Fruit fly (Drosophila melanogaster) whole organism, embryonic: ENCODE data around the gene Cyp1.

Experiments used
- CG10209 ChIP-seq: fragments of 200-800 bp; sonication (Bioruptor generic); optimal IDR thresholded peaks from 3 replicates; lab custom pipeline; 2017; ENCODE audit warnings: missing biosample characterization, mild to moderate bottlenecking, missing genetic modification characterization, missing genetic modification reagents
- CG10654 ChIP-seq: fragments of 200-800 bp; sonication (Bioruptor generic); optimal IDR thresholded peaks from 2 replicates; lab custom pipeline; 2016; ENCODE audit warnings: missing biosample characterization, missing genetic modification characterization
- CG11085 ChIP-seq: fragments of 200-800 bp; sonication (Bioruptor generic); IDR thresholded peaks from 2 replicates; pipeline ENCODE4 v1.3.6; 2022; ENCODE audit warnings: missing biosample characterization, missing genetic modification characterization
- CG11696 ChIP-seq: fragments of 200-800 bp; sonication (Bioruptor generic); IDR thresholded peaks from 2 replicates; pipeline ENCODE4 v1.3.6; 2022; ENCODE audit warnings: missing biosample characterization, missing genetic modification characterization
- CG13287 ChIP-seq: fragments of 200-800 bp; sonication (Bioruptor generic); IDR thresholded peaks from 2 replicates; pipeline ENCODE4 v1.3.6; 2022; ENCODE audit warnings: missing biosample characterization, missing genetic modification characterization; ENCODE audit not compliant: partially characterized antibody
- CG14710 ChIP-seq: fragments of 200-800 bp; sonication (Bioruptor generic); optimal IDR thresholded peaks from 3 replicates; lab custom pipeline; 2019; ENCODE audit warnings: missing biosample characterization, mild to moderate bottlenecking, missing genetic modification characterization, moderate library complexity
- CG15269 ChIP-seq: fragments of 200-800 bp; sonication (Bioruptor generic); optimal IDR thresholded peaks from 2 replicates; lab custom pipeline; 2018; ENCODE audit warnings: missing biosample characterization, mild to moderate bottlenecking, missing genetic modification characterization, moderate library complexity
- CG17186 ChIP-seq: fragments of 200-800 bp; sonication (Bioruptor generic); optimal IDR thresholded peaks from 3 replicates; lab custom pipeline; 2017; ENCODE audit warnings: missing biosample characterization, missing genetic modification reagents, missing genetic modification characterization
- CG18262 ChIP-seq: fragments of 200-800 bp; optimal IDR thresholded peaks from 3 replicates; lab custom pipeline; 2019; ENCODE audit warnings: missing biosample characterization, mild to moderate bottlenecking, missing genetic modification characterization, moderate library complexity
- CG2875 ChIP-seq: fragments of 200-800 bp; sonication (Bioruptor generic); optimal IDR thresholded peaks from 2 replicates; lab custom pipeline; 2017; ENCODE audit warnings: missing biosample characterization, mild to moderate bottlenecking, missing genetic modification characterization, missing genetic modification reagents
- CG30020 ChIP-seq: fragments of 200-800 bp; optimal IDR thresholded peaks from 2 replicates; lab custom pipeline; 2019; ENCODE audit warnings: missing biosample characterization, mild to moderate bottlenecking, missing genetic modification characterization, moderate library complexity
- CG30431 ChIP-seq: fragments of 200-800 bp; sonication (Bioruptor generic); optimal IDR thresholded peaks from 2 replicates; lab custom pipeline; 2017; ENCODE audit warnings: missing biosample characterization, missing genetic modification characterization
- CG34224 ChIP-seq: fragments of 200-800 bp; sonication (Bioruptor generic); IDR thresholded peaks from 3 replicates; pipeline ENCODE4 v1.3.6; 2022; ENCODE audit warnings: missing biosample characterization, missing genetic modification characterization; ENCODE audit not compliant: partially characterized antibody
- CG34376 ChIP-seq: fragments of 200-800 bp; sonication (Bioruptor generic); optimal IDR thresholded peaks from 2 replicates; lab custom pipeline; 2018; ENCODE audit warnings: missing biosample characterization, mild to moderate bottlenecking, missing genetic modification characterization
- CG4617 ChIP-seq: fragments of 200-800 bp; sonication (Bioruptor generic); optimal IDR thresholded peaks from 3 replicates; lab custom pipeline; 2016; ENCODE audit warnings: missing biosample characterization, missing genetic modification characterization, borderline replicate concordance
- CG7357 ChIP-seq: fragments of 200-800 bp; sonication (Bioruptor generic); IDR thresholded peaks from 3 replicates; pipeline ENCODE4 v1.3.6; 2022; ENCODE audit warnings: missing biosample characterization, missing genetic modification characterization
- CG7928 ChIP-seq: fragments of 200-800 bp; sonication (Bioruptor generic); optimal IDR thresholded peaks from 2 replicates; lab custom pipeline; 2017; ENCODE audit warnings: missing biosample characterization, mild to moderate bottlenecking, missing genetic modification characterization
- CTCF ChIP-seq: fragments of 200-800 bp; sonication (Bioruptor generic); optimal IDR thresholded peaks from 2 replicates; lab custom pipeline; 2017; ENCODE audit warnings: missing biosample characterization, mild to moderate bottlenecking, missing genetic modification characterization, moderate library complexity
- D19A ChIP-seq: fragments of 200-800 bp; optimal IDR thresholded peaks from 3 replicates; lab custom pipeline; 2019; ENCODE audit warnings: missing biosample characterization, mild to moderate bottlenecking, missing genetic modification characterization, moderate library complexity
- Dip3 ChIP-seq: fragments of 200-800 bp; sonication (Bioruptor generic); optimal IDR thresholded peaks from 3 replicates; lab custom pipeline; 2016; ENCODE audit warnings: missing biosample characterization, missing genetic modification characterization
- Gug ChIP-seq: fragments of 200-800 bp; sonication (Bioruptor generic); IDR thresholded peaks from 4 replicates; pipeline ENCODE4 v1.3.6; 2022; ENCODE audit warnings: missing biosample characterization, missing genetic modification characterization
- HLH4C ChIP-seq: fragments of 200-800 bp; sonication (Bioruptor generic); IDR thresholded peaks from 3 replicates; pipeline ENCODE4 v1.3.6; 2022; ENCODE audit warnings: missing biosample characterization, missing genetic modification characterization; ENCODE audit not compliant: partially characterized antibody
- HmgZ ChIP-seq: fragments of 200-800 bp; sonication (Bioruptor generic); optimal IDR thresholded peaks from 2 replicates; lab custom pipeline; 2018; ENCODE audit warnings: missing biosample characterization, mild to moderate bottlenecking, missing genetic modification characterization
- Hr51 ChIP-seq, 2 experiments: fragments of 200-800 bp; sonication (Bioruptor generic); optimal IDR thresholded peaks; 2 replicates in 1 of 2; 3 replicates in 1 of 2; lab custom pipeline; 2016 to 2018; ENCODE audit warnings: missing biosample characterization in 2 of 2, missing genetic modification characterization in 2 of 2, mild to moderate bottlenecking in 1 of 2, moderate library complexity in 1 of 2
- Hsf ChIP-seq: fragments of 200-800 bp; sonication (Bioruptor generic); optimal IDR thresholded peaks from 3 replicates; lab custom pipeline; 2016; ENCODE audit warnings: missing biosample characterization, missing genetic modification characterization
- NFAT ChIP-seq: fragments of 200-800 bp; sonication (Bioruptor generic); IDR thresholded peaks from 2 replicates; pipeline ENCODE4 v1.3.6; 2022; ENCODE audit warnings: missing biosample characterization, missing genetic modification characterization
- NfI ChIP-seq: fragments of 200-800 bp; sonication (Bioruptor generic); optimal IDR thresholded peaks from 3 replicates; lab custom pipeline; 2018; ENCODE audit warnings: missing biosample characterization, mild to moderate bottlenecking, missing genetic modification characterization, moderate library complexity
- Pdp1 ChIP-seq, 2 experiments: fragments of 200-800 bp; sonication (Bioruptor generic); optimal IDR thresholded peaks; 3 replicates each; lab custom pipeline; 2016; ENCODE audit warnings: missing biosample characterization in 2 of 2, missing genetic modification characterization in 2 of 2, mild to moderate bottlenecking in 1 of 2, moderate library complexity in 1 of 2
- Taf1 ChIP-seq: fragments of 200-800 bp; sonication (Bioruptor generic); IDR thresholded peaks from 2 replicates; pipeline ENCODE4 v1.3.6; 2022; ENCODE audit warnings: missing biosample characterization, missing genetic modification characterization
- Xrp1 ChIP-seq: fragments of 200-800 bp; sonication (Bioruptor generic); IDR thresholded peaks from 2 replicates; pipeline ENCODE4 v1.3.6; 2022; ENCODE audit warnings: missing biosample characterization, missing genetic modification characterization
- amos ChIP-seq: fragments of 200-800 bp; sonication (Bioruptor generic); IDR thresholded peaks from 2 replicates; pipeline ENCODE4 v1.3.6; 2022; ENCODE audit warnings: missing biosample characterization, missing genetic modification characterization; ENCODE audit not compliant: partially characterized antibody
- az2 ChIP-seq: fragments of 200-800 bp; sonication (Bioruptor generic); optimal IDR thresholded peaks from 3 replicates; lab custom pipeline; 2016; ENCODE audit warnings: missing biosample characterization, missing genetic modification characterization
- bsh ChIP-seq, 2 experiments: fragments of 200-800 bp; sonication (Bioruptor generic); optimal IDR thresholded peaks; 2 replicates each; lab custom pipeline; 2017 to 2018; ENCODE audit warnings: mild to moderate bottlenecking in 2 of 2, missing biosample characterization in 2 of 2, missing genetic modification characterization in 2 of 2, moderate library complexity in 1 of 2
- caup ChIP-seq: fragments of 200-800 bp; sonication (Bioruptor generic); optimal IDR thresholded peaks from 3 replicates; lab custom pipeline; 2017; ENCODE audit warnings: missing biosample characterization, mild to moderate bottlenecking, missing genetic modification characterization, moderate library complexity; ENCODE audit not compliant: severe bottlenecking
- chif ChIP-seq, 2 experiments: fragments of 200-800 bp; sonication (Bioruptor generic); optimal IDR thresholded peaks; 3 replicates each; lab custom pipeline; 2016; ENCODE audit warnings: missing biosample characterization in 2 of 2, missing genetic modification characterization in 2 of 2
- chm ChIP-seq: fragments of 200-800 bp; sonication (Bioruptor generic); IDR thresholded peaks from 2 replicates; pipeline ENCODE4 v1.3.6; 2022; ENCODE audit warnings: missing biosample characterization, missing genetic modification characterization
- dpn ChIP-seq, 2 experiments: fragments of 200-800 bp; sonication (Bioruptor generic); optimal IDR thresholded peaks; 3 replicates each; lab custom pipeline; 2016; ENCODE audit warnings: missing biosample characterization in 2 of 2, missing genetic modification characterization in 2 of 2
- gem ChIP-seq: fragments of 200-800 bp; sonication (Bioruptor generic); optimal IDR thresholded peaks from 2 replicates; lab custom pipeline; 2019; ENCODE audit warnings: missing biosample characterization, mild to moderate bottlenecking, missing genetic modification characterization, moderate library complexity
- ken ChIP-seq: fragments of 200-800 bp; sonication (Bioruptor generic); IDR thresholded peaks from 3 replicates; pipeline ENCODE4 v1.3.6; 2022; ENCODE audit warnings: missing biosample characterization, missing genetic modification characterization
- lbe ChIP-seq: fragments of 200-800 bp; sonication (Bioruptor generic); optimal IDR thresholded peaks from 2 replicates; lab custom pipeline; 2016; ENCODE audit warnings: missing biosample characterization, mild to moderate bottlenecking, missing genetic modification characterization
- oc ChIP-seq: fragments of 200-800 bp; sonication (Bioruptor generic); optimal IDR thresholded peaks from 2 replicates; lab custom pipeline; 2018; ENCODE audit warnings: missing biosample characterization, mild to moderate bottlenecking, missing genetic modification characterization, moderate library complexity
- pb ChIP-seq: fragments of 200-800 bp; sonication (Bioruptor generic); optimal IDR thresholded peaks from 3 replicates; lab custom pipeline; 2016; ENCODE audit warnings: missing biosample characterization, missing genetic modification characterization
- phol ChIP-seq: fragments of 200-800 bp; sonication (Bioruptor generic); optimal IDR thresholded peaks from 3 replicates; lab custom pipeline; 2018; ENCODE audit warnings: missing biosample characterization, mild to moderate bottlenecking, missing genetic modification characterization, moderate library complexity
- prd ChIP-seq, 3 experiments: fragments of >200 bp in 2 of 3; fragments of 200-800 bp in 1 of 3; sonication (Bioruptor generic) in 1 of 3; optimal IDR thresholded peaks in 2 of 3; IDR thresholded peaks in 1 of 3; 2 replicates in 2 of 3; 3 replicates in 1 of 3; pipeline versions ENCODE4 v1.3.6 to Lab custom; 2017 to 2022; ENCODE audit warnings: missing biosample characterization in 1 of 3, missing genetic modification characterization in 1 of 3
- sob ChIP-seq: fragments of 200-800 bp; sonication (Bioruptor generic); IDR thresholded peaks from 2 replicates; pipeline ENCODE4 v1.3.6; 2022; ENCODE audit warnings: missing biosample characterization, missing genetic modification characterization
- stwl ChIP-seq: fragments of 200-800 bp; sonication (Bioruptor generic); optimal IDR thresholded peaks from 3 replicates; lab custom pipeline; 2018; ENCODE audit warnings: missing biosample characterization, mild to moderate bottlenecking, missing genetic modification characterization, moderate library complexity
- trem ChIP-seq: fragments of 200-800 bp; optimal IDR thresholded peaks from 3 replicates; lab custom pipeline; 2019; ENCODE audit warnings: missing biosample characterization, mild to moderate bottlenecking, missing genetic modification characterization, moderate library complexity
- usp ChIP-seq: fragments of >200 bp; optimal IDR thresholded peaks from 2 replicates; lab custom pipeline; 2017; ENCODE audit warnings: missing biosample characterization, missing genetic modification characterization

The Cyp1 gene

dm6 chrX:16288492-16288964 is 31.6 kb downstream of the Cyp1 start, which contains the start of the genes CG32576 and caz (continued):
- TF ChIP-seq CG15269 (tag; lab: Kevin White, UChicago), result peak; percentile 22
- no peak for TF ChIP-seq CG11085 (GFP tag; lab: Robert Waterston, UW)
- 0 out of 2 replicates have a peak, but pooled peaks have one; percentile 42 for TF ChIP-seq Taf1 (GFP tag; lab: Robert Waterston, UW)
- peak; percentile 7 for TF ChIP-seq Dip3 (GFP tag; lab: Kevin White, UChicago)
- peak; percentile 63 for TF ChIP-seq lbe (GFP tag; lab: Kevin White, UChicago)
- TF ChIP-seq Pdp1 (GFP tag; optimal IDR thresholded peaks at IDR 0.05; lab: Kevin White, UChicago), result peak in 1 of 2 experiments; percentile 12
- no peak for TF ChIP-seq pb (GFP tag; lab: Kevin White, UChicago)
- TF ChIP-seq D19A (tag; lab: Kevin White, UChicago), result no peak
- peak; percentile 81 for TF ChIP-seq CG14710
- peak; percentile 47 for TF ChIP-seq CTCF (GFP tag; lab: Kevin White, UChicago)
- peak; percentile 16 for TF ChIP-seq CG34376 (GFP tag; lab: Kevin White, UChicago)
- peak in 1 of 2 experiments; percentile 16 for TF ChIP-seq chif (GFP tag; optimal IDR thresholded peaks at IDR 0.05; lab: Kevin White, UChicago)
- peak; percentile 64 for TF ChIP-seq amos (GFP tag; lab: Robert Waterston, UW)
- 0 out of 3 replicates have a peak, but pooled peaks have one; percentile 34 for TF ChIP-seq ken (GFP tag; lab: Robert Waterston, UW)
- no peak for TF ChIP-seq CG11696 (GFP tag; lab: Robert Waterston, UW)
- TF ChIP-seq usp (GFP tag; lab: Kevin White, UChicago), result no peak
- peak; percentile 89 for TF ChIP-seq phol (tag; lab: Kevin White, UChicago)
- peak; percentile 4 for TF ChIP-seq Hsf (GFP tag; lab: Kevin White, UChicago)
- TF ChIP-seq dpn (GFP tag; optimal IDR thresholded peaks at IDR 0.05; lab: Kevin White, UChicago), result peak in 1 of 2 experiments; percentile 43
- peak; percentile 6 for TF ChIP-seq CG10654
- TF ChIP-seq CG17186, result peak; percentile 13
- TF ChIP-seq CG7928 (GFP tag; lab: Kevin White, UChicago), result peak; percentile 95
- no peak for TF ChIP-seq CG7357 (GFP tag; lab: Robert Waterston, UW)
- TF ChIP-seq CG2875 (GFP tag; lab: Kevin White, UChicago), result no peak
- no peak for TF ChIP-seq chm (GFP tag; lab: Robert Waterston, UW)
- TF ChIP-seq oc (tag; lab: Kevin White, UChicago), result no peak
- TF ChIP-seq CG30020 (tag; lab: Kevin White, UChicago), result peak; percentile 94
- peak; percentile 39; the same call in 1 of the 2 replicates for TF ChIP-seq sob (GFP tag; lab: Robert Waterston, UW)
- TF ChIP-seq az2 (GFP tag; lab: Kevin White, UChicago), result peak; percentile 29
- TF ChIP-seq HmgZ (tag; lab: Kevin White, UChicago), result peak; percentile 13
- TF ChIP-seq bsh (GFP tag; optimal IDR thresholded peaks at IDR 0.05; lab: Kevin White, UChicago), result peak in 1 of 2 experiments; percentile 21
- no peak for TF ChIP-seq prd (optimal IDR thresholded peaks at IDR 0.05; lab: Kevin White, UChicago)
- TF ChIP-seq prd (GFP tag; IDR thresholded peaks at IDR 0.05; lab: Robert Waterston, UW), result peak; percentile 42; the same call in 1 of the 3 replicates
- no peak for TF ChIP-seq CG10209 (GFP tag; lab: Kevin White, UChicago)
- peak; percentile 60 for TF ChIP-seq trem
- no peak for TF ChIP-seq Gug
- TF ChIP-seq CG4617 (GFP tag; lab: Kevin White, UChicago), result peak; percentile 26
- TF ChIP-seq CG13287, result peak; percentile 72
- peak in 1 of 2 experiments; percentile 19 for TF ChIP-seq Hr51 (GFP tag; optimal IDR thresholded peaks at IDR 0.05; lab: Kevin White, UChicago)
- no peak for TF ChIP-seq CG30431 (GFP tag; lab: Kevin White, UChicago)
- peak; percentile 57 for TF ChIP-seq gem (tag; lab: Kevin White, UChicago)
- peak; percentile 83 for TF ChIP-seq stwl (tag; lab: Kevin White, UChicago)
- peak; percentile 40 for TF ChIP-seq NfI (GFP tag; lab: Kevin White, UChicago)
- peak; percentile 60 for TF ChIP-seq CG34224 (GFP tag; lab: Robert Waterston, UW)
- TF ChIP-seq HLH4C (GFP tag; lab: Robert Waterston, UW), result peak; percentile 55; the same call in 2 of the 3 replicates
- peak; percentile 26 for TF ChIP-seq CG18262 (tag; lab: Kevin White, UChicago)
- TF ChIP-seq caup, result peak; percentile 37
- peak; percentile 36; the same call in 1 of the 2 replicates for TF ChIP-seq Xrp1 (GFP tag; lab: Robert Waterston, UW)
- no peak for TF ChIP-seq NFAT
